Worm (Caenorhabditis elegans): ENCODE data around the gene sru-35.

ce11 chrIV:8745591-8746302, 44.3 kb downstream of the sru-35 start, which contains the start of the genes F20C5.7 and parg-1:
- TF ChIP-seq cog-1 (tag; optimal IDR thresholded peaks at IDR 0.05) = no peak
- no peak for TF ChIP-seq tab-1 (GFP tag; IDR thresholded peaks at IDR 0.05)
- TF ChIP-seq ref-1 (GFP tag; conservative IDR thresholded peaks at IDR 0.05) = no peak
- no peak for TF ChIP-seq ztf-29 (GFP tag; IDR thresholded peaks at IDR 0.05)
- no peak for TF ChIP-seq med-1 (GFP tag; optimal IDR thresholded peaks at IDR 0.05; ENCODE audit: insufficient read depth)
- TF ChIP-seq ztf-23 (GFP tag; IDR thresholded peaks at IDR 0.05) = no peak
- TF ChIP-seq flt-1 (GFP tag; IDR thresholded peaks at IDR 0.05) = no peak
